Worm (Caenorhabditis elegans): ENCODE results near the gene Y37H2A.7.

ce11 chrV:18131049-18131448, 3.2 kb downstream of the Y37H2A.7 start, which contains the start of gene Y37H2A.12:
- TF ChIP-seq flt-1 (GFP tag; IDR thresholded peaks at IDR 0.05) (no peak), ref-1 (GFP tag; conservative IDR thresholded peaks at IDR 0.05) (no peak), cog-1 (tag; optimal IDR thresholded peaks at IDR 0.05) (no peak), T22C8.4 (GFP tag; IDR thresholded peaks at IDR 0.05) (no peak), tab-1 (GFP tag; IDR thresholded peaks at IDR 0.05) (no peak), ztf-29 (GFP tag; IDR thresholded peaks at IDR 0.05) (no peak), ztf-23 (GFP tag; IDR thresholded peaks at IDR 0.05) (no peak), klf-2 (GFP tag; conservative IDR thresholded peaks at IDR 0.05) (no peak), med-1 (GFP tag; optimal IDR thresholded peaks at IDR 0.05; ENCODE audit: insufficient read depth) (no peak)

Data from whole organism, midembryonic.